Worm (Caenorhabditis elegans) whole organism, late embryonic: Measurements from ENCODE around the gene T07F8.1.

ENCODE experiments used
- C08G9.2 ChIP-seq: sonication (generic microtip); optimal IDR thresholded peaks from 2 replicates; lab custom pipeline; 2016; ENCODE audit warnings: mild to moderate bottlenecking, missing genetic modification characterization, moderate library complexity, missing compliant biosample characterization
- K09A11.1 ChIP-seq: sonication (generic microtip); optimal IDR thresholded peaks from 2 replicates; lab custom pipeline; 2017; ENCODE audit warnings: antibody characterized with exemption, mild to moderate bottlenecking, missing genetic modification characterization, missing compliant biosample characterization; ENCODE audit not compliant: insufficient read depth
- ceh-14 ChIP-seq: sonication (generic microtip); optimal IDR thresholded peaks from 2 replicates; lab custom pipeline; 2016; ENCODE audit warnings: missing genotype, missing genetic modification characterization, missing compliant biosample characterization
- ceh-18 ChIP-seq: sonication (generic microtip); optimal IDR thresholded peaks from 2 replicates; lab custom pipeline; 2016; ENCODE audit warnings: missing genetic modification characterization, missing compliant biosample characterization
- ceh-30 ChIP-seq: fragments of 150-350 bp; optimal IDR thresholded peaks from 2 replicates; lab custom pipeline; 2014; ENCODE audit warnings: missing biosample characterization, missing genetic modification characterization
- ceh-45 ChIP-seq: fragments of 200-800 bp; sonication (Bioruptor generic); IDR thresholded peaks from 2 replicates; pipeline ENCODE4 v1.3.6; 2022; ENCODE audit warnings: missing genetic modification reagents, missing genetic modification characterization, missing compliant biosample characterization
- ceh-6 ChIP-seq: fragments of 200-800 bp; sonication (Bioruptor generic); optimal IDR thresholded peaks from 2 replicates; lab custom pipeline; 2018; ENCODE audit warnings: mild to moderate bottlenecking, missing genetic modification characterization, missing compliant biosample characterization
- ceh-9 ChIP-seq: sonication (generic microtip); optimal IDR thresholded peaks from 2 replicates; lab custom pipeline; 2016; ENCODE audit warnings: mild to moderate bottlenecking, missing genetic modification characterization, inconsistent platforms, missing compliant biosample characterization
- dve-1 ChIP-seq: sonication (generic microtip); optimal IDR thresholded peaks from 2 replicates; lab custom pipeline; 2017; ENCODE audit warnings: antibody characterized with exemption, mild to moderate bottlenecking, missing genetic modification characterization, missing compliant biosample characterization
- elt-4 ChIP-seq: sonication (generic microtip); optimal IDR thresholded peaks from 2 replicates; lab custom pipeline; 2016; ENCODE audit warnings: missing genetic modification characterization, missing compliant biosample characterization
- ets-4 ChIP-seq: sonication (generic microtip); optimal IDR thresholded peaks from 2 replicates; lab custom pipeline; 2016; ENCODE audit warnings: missing genetic modification characterization, missing compliant biosample characterization
- hlh-13 ChIP-seq: fragments of 200-800 bp; sonication (Bioruptor generic); optimal IDR thresholded peaks from 2 replicates; lab custom pipeline; 2018; ENCODE audit warnings: mild to moderate bottlenecking, missing genetic modification characterization, missing compliant biosample characterization
- hlh-15 ChIP-seq: sonication (generic microtip); optimal IDR thresholded peaks from 2 replicates; lab custom pipeline; 2016; ENCODE audit warnings: missing genetic modification characterization, missing compliant biosample characterization
- hlh-8 ChIP-seq: sonication (generic microtip); optimal IDR thresholded peaks from 2 replicates; lab custom pipeline; 2016; ENCODE audit warnings: missing genotype, missing genetic modification characterization, missing compliant biosample characterization
- lim-6 ChIP-seq: sonication (generic microtip); optimal IDR thresholded peaks from 2 replicates; lab custom pipeline; 2016; ENCODE audit warnings: missing genetic modification characterization, missing compliant biosample characterization
- madf-2 ChIP-seq: sonication (generic microtip); optimal IDR thresholded peaks from 2 replicates; lab custom pipeline; 2017; ENCODE audit warnings: missing genetic modification characterization, missing compliant biosample characterization
- npax-4 ChIP-seq: sonication (generic microtip); optimal IDR thresholded peaks from 2 replicates; lab custom pipeline; 2016; ENCODE audit warnings: missing genetic modification characterization, missing compliant biosample characterization
- pax-1 ChIP-seq: fragments of 150-350 bp; optimal IDR thresholded peaks from 2 replicates; lab custom pipeline; 2014; ENCODE audit warnings: missing biosample characterization, missing genetic modification characterization
- pqm-1 ChIP-seq: sonication (generic microtip); optimal IDR thresholded peaks from 2 replicates; lab custom pipeline; 2016; ENCODE audit warnings: missing genetic modification characterization, missing compliant biosample characterization
- sdc-2 ChIP-seq: sonication (generic microtip); optimal IDR thresholded peaks from 2 replicates; lab custom pipeline; 2016; ENCODE audit warnings: missing genotype, missing genetic modification characterization, missing compliant biosample characterization
- sox-4 ChIP-seq: sonication (generic microtip); optimal IDR thresholded peaks from 2 replicates; lab custom pipeline; 2017; ENCODE audit warnings: mild to moderate bottlenecking, missing genetic modification characterization, inconsistent platforms, missing compliant biosample characterization
- syd-9 ChIP-seq: sonication (generic microtip); optimal IDR thresholded peaks from 2 replicates; lab custom pipeline; 2016; ENCODE audit warnings: mild to moderate bottlenecking, missing genetic modification characterization, moderate library complexity, missing compliant biosample characterization
- unc-42 ChIP-seq: sonication (generic microtip); optimal IDR thresholded peaks from 2 replicates; lab custom pipeline; 2016; ENCODE audit warnings: missing genotype, missing genetic modification characterization, missing compliant biosample characterization
- zip-5 ChIP-seq: sonication (generic microtip); optimal IDR thresholded peaks from 2 replicates; lab custom pipeline; 2016; ENCODE audit warnings: missing genetic modification characterization, missing compliant biosample characterization
- ztf-16 ChIP-seq: sonication (generic microtip); optimal IDR thresholded peaks from 2 replicates; lab custom pipeline; 2017; ENCODE audit warnings: missing genetic modification characterization, missing compliant biosample characterization

The T07F8.1 gene

ce11 chrII:7200051-7200599 lies 51.9 kb downstream of the T07F8.1 start, which contains the start of gene pcrg-1 (continued):
- TF ChIP-seq sdc-2 (tag; lab: Kevin White, UChicago) = peak; percentile 69
- TF ChIP-seq pax-1 (tag; lab: Kevin White, UChicago) = no peak
- TF ChIP-seq ceh-14 (tag; lab: Kevin White, UChicago) = peak; percentile 91
- TF ChIP-seq hlh-15 = peak; percentile 71
- TF ChIP-seq ztf-16 (tag; lab: Kevin White, UChicago) = peak; percentile 89
- peak; percentile 44 for TF ChIP-seq hlh-8 (tag; lab: Kevin White, UChicago)
- TF ChIP-seq C08G9.2 (tag; lab: Kevin White, UChicago) = peak; percentile 76
- TF ChIP-seq hlh-13 (GFP tag; lab: Kevin White, UChicago) = peak; percentile 92
- no peak for TF ChIP-seq ceh-30
- peak; percentile 86 for TF ChIP-seq ceh-6 (GFP tag; lab: Kevin White, UChicago)
- TF ChIP-seq ets-4 (tag; lab: Kevin White, UChicago) = peak; percentile 52
- peak; percentile 90 for TF ChIP-seq lim-6 (tag; lab: Kevin White, UChicago)
- peak; percentile 35 for TF ChIP-seq unc-42 (tag; lab: Kevin White, UChicago)
- peak; percentile 85 for TF ChIP-seq sox-4 (tag; lab: Kevin White, UChicago)
- peak; percentile 85 for TF ChIP-seq madf-2 (tag; lab: Kevin White, UChicago)
- TF ChIP-seq pqm-1 = peak; percentile 61
- peak; percentile 84 for TF ChIP-seq ceh-45
- TF ChIP-seq elt-4 (tag; lab: Kevin White, UChicago) = no peak
- peak; percentile 72 for TF ChIP-seq ceh-9
- peak; percentile 76 for TF ChIP-seq ceh-18
- TF ChIP-seq K09A11.1 = peak; percentile 43
- peak; percentile 88 for TF ChIP-seq dve-1
- TF ChIP-seq zip-5 (tag; lab: Kevin White, UChicago) = peak; percentile 45
- peak; percentile 84 for TF ChIP-seq npax-4 (tag; lab: Kevin White, UChicago)
- peak; percentile 74 for TF ChIP-seq syd-9 (tag; lab: Kevin White, UChicago)
